Fruit fly (Drosophila melanogaster): ENCODE data around the gene Or2a.

- no peak for TF ChIP-seq ro (GFP tag; IDR thresholded peaks at IDR 0.05)
- TF ChIP-seq pros (GFP tag; optimal IDR thresholded peaks at IDR 0.05), result no peak
These were observed 42.3 kb downstream of the Or2a start for dm6 chrX:2288327-2288726.
